Worm (Caenorhabditis elegans) whole organism, young adult: ENCODE measurements around the gene ivph-3.

Experiments used
- B0019.2 ChIP-seq: fragments of 200-800 bp; sonication (Bioruptor generic); conservative IDR thresholded peaks from 2 replicates; pipeline ENCODE4 v1.3.6; 2022; ENCODE audit warnings: missing genetic modification reagents, missing genetic modification characterization, missing compliant biosample characterization
- B0035.1 ChIP-seq: sonication (generic microtip); optimal IDR thresholded peaks from 2 replicates; lab custom pipeline; 2016; ENCODE audit warnings: missing genetic modification characterization, mild to moderate bottlenecking, missing compliant biosample characterization, missing genotype, missing genetic modification reagents
- B0336.3 ChIP-seq: fragments of 200-800 bp; sonication (Bioruptor generic); IDR thresholded peaks from 2 replicates; pipeline ENCODE4 v1.3.6; 2022; ENCODE audit warnings: missing genetic modification characterization, missing compliant biosample characterization
- C17E4.6 ChIP-seq: fragments of 200-800 bp; sonication (Bioruptor generic); IDR thresholded peaks from 2 replicates; pipeline ENCODE4 v1.3.6; 2022; ENCODE audit warnings: missing genetic modification reagents, missing genetic modification characterization, missing compliant biosample characterization
- F10E7.11 ChIP-seq: sonication (generic microtip); optimal IDR thresholded peaks from 2 replicates; lab custom pipeline; 2017; ENCODE audit warnings: mild to moderate bottlenecking, missing genetic modification characterization, moderate library complexity, missing compliant biosample characterization
- F23B12.7 ChIP-seq: sonication (generic microtip); optimal IDR thresholded peaks from 2 replicates; lab custom pipeline; 2017; ENCODE audit warnings: missing genetic modification characterization, mild to moderate bottlenecking, missing compliant biosample characterization, antibody characterized with exemption, moderate library complexity; ENCODE audit not compliant: insufficient read depth
- F39B2.1 ChIP-seq: fragments of 200-800 bp; sonication (Bioruptor generic); IDR thresholded peaks from 2 replicates; pipeline ENCODE4 v1.3.6; 2022; ENCODE audit warnings: missing genetic modification reagents, missing genetic modification characterization, missing compliant biosample characterization
- F52B5.7 ChIP-seq: sonication (generic microtip); optimal IDR thresholded peaks from 2 replicates; lab custom pipeline; 2016; ENCODE audit warnings: mild to moderate bottlenecking, missing genetic modification characterization, missing compliant biosample characterization
- K12H6.12 ChIP-seq: fragments of 200-800 bp; sonication (Bioruptor generic); optimal IDR thresholded peaks from 2 replicates; lab custom pipeline; 2018; ENCODE audit warnings: mild to moderate bottlenecking, missing genetic modification characterization, missing compliant biosample characterization
- Y53F4B.3 ChIP-seq: fragments of 200-800 bp; sonication (Bioruptor generic); IDR thresholded peaks from 2 replicates; pipeline ENCODE4 v1.3.6; 2022; ENCODE audit warnings: missing genetic modification reagents, missing genetic modification characterization, missing compliant biosample characterization
- Y53G8AR.9 ChIP-seq: fragments of 200-800 bp; sonication (Bioruptor generic); conservative IDR thresholded peaks from 2 replicates; pipeline ENCODE4 v1.3.6; 2022; ENCODE audit warnings: missing genetic modification reagents, missing genetic modification characterization, missing compliant biosample characterization
- Y56A3A.18 ChIP-seq: fragments of 200-800 bp; sonication (Bioruptor generic); IDR thresholded peaks from 2 replicates; pipeline ENCODE4 v1.3.6; 2022; ENCODE audit warnings: missing genetic modification reagents, missing genetic modification characterization, missing compliant biosample characterization
- Y67H2A.10 ChIP-seq: fragments of 200-800 bp; sonication (Bioruptor generic); conservative IDR thresholded peaks from 2 replicates; pipeline ENCODE4 v1.3.6; 2022; ENCODE audit warnings: missing genetic modification reagents, missing genetic modification characterization, missing compliant biosample characterization
- Y95B8A.8 ChIP-seq: fragments of 200-800 bp; sonication (Bioruptor generic); IDR thresholded peaks from 2 replicates; pipeline ENCODE4 v1.3.6; 2022; ENCODE audit warnings: missing genetic modification reagents, missing genetic modification characterization, missing compliant biosample characterization
- ZK185.1 ChIP-seq: sonication (generic microtip); optimal IDR thresholded peaks from 2 replicates; lab custom pipeline; 2016; ENCODE audit warnings: mild to moderate bottlenecking, missing genetic modification characterization, missing compliant biosample characterization; ENCODE audit not compliant: poor library complexity, severe bottlenecking
- akir-1 ChIP-seq: fragments of 200-800 bp; sonication (Bioruptor generic); optimal IDR thresholded peaks from 2 replicates; lab custom pipeline; 2018; ENCODE audit warnings: mild to moderate bottlenecking, missing genetic modification characterization, moderate library complexity, missing compliant biosample characterization
- aptf-2 ChIP-seq: fragments of 200-800 bp; sonication (Bioruptor generic); conservative IDR thresholded peaks from 2 replicates; pipeline ENCODE4 v1.3.6; 2022; ENCODE audit warnings: missing genetic modification reagents, missing genetic modification characterization, missing compliant biosample characterization
- athp-1 ChIP-seq: sonication (generic microtip); optimal IDR thresholded peaks from 2 replicates; lab custom pipeline; 2017; ENCODE audit warnings: mild to moderate bottlenecking, missing genetic modification characterization, missing compliant biosample characterization
- attf-3 ChIP-seq: fragments of 200-800 bp; sonication (Bioruptor generic); conservative IDR thresholded peaks from 2 replicates; pipeline ENCODE4 v1.3.6; 2022; ENCODE audit warnings: missing genetic modification reagents, missing genetic modification characterization, missing compliant biosample characterization
- bed-1 ChIP-seq: fragments of 200-800 bp; sonication (Bioruptor generic); IDR thresholded peaks from 2 replicates; pipeline ENCODE4 v1.3.6; 2022; ENCODE audit warnings: missing genetic modification reagents, missing genetic modification characterization, missing compliant biosample characterization
- ccch-3 ChIP-seq: fragments of 200-800 bp; sonication (Bioruptor generic); optimal IDR thresholded peaks from 2 replicates; lab custom pipeline; 2018; ENCODE audit warnings: mild to moderate bottlenecking, missing genetic modification characterization, missing compliant biosample characterization
- cebp-1 ChIP-seq, 2 experiments: fragments of 200-800 bp in 1 of 2; sonication (Bioruptor generic) in 1 of 2; sonication (generic microtip) in 1 of 2; IDR thresholded peaks in 1 of 2; optimal IDR thresholded peaks in 1 of 2; 2 replicates each; pipeline versions ENCODE4 v1.3.6 to Lab custom; 2017 to 2022; ENCODE audit warnings: missing compliant biosample characterization in 2 of 2, missing genetic modification characterization in 2 of 2, mild to moderate bottlenecking in 1 of 2, missing genetic modification reagents in 1 of 2, moderate library complexity in 1 of 2
- ceh-79 ChIP-seq: sonication (generic microtip); optimal IDR thresholded peaks from 2 replicates; lab custom pipeline; 2017; ENCODE audit warnings: mild to moderate bottlenecking, missing genetic modification characterization, missing compliant biosample characterization
- dpl-1 ChIP-seq: fragments of 150-350 bp; optimal IDR thresholded peaks from 2 replicates; lab custom pipeline; 2014; ENCODE audit warnings: missing biosample characterization, missing genetic modification reagents, missing genetic modification characterization
- efl-1 ChIP-seq: fragments of 150-350 bp; optimal IDR thresholded peaks from 2 replicates; lab custom pipeline; 2014; ENCODE audit warnings: missing biosample characterization, missing genetic modification reagents, missing genetic modification characterization
- gei-17 ChIP-seq: fragments of 200-800 bp; sonication (Bioruptor generic); optimal IDR thresholded peaks from 2 replicates; lab custom pipeline; 2018; ENCODE audit warnings: mild to moderate bottlenecking, missing genetic modification characterization, missing compliant biosample characterization
- hrde-1 ChIP-seq: sonication (generic microtip); optimal IDR thresholded peaks from 2 replicates; lab custom pipeline; 2016; ENCODE audit warnings: missing genetic modification characterization, mild to moderate bottlenecking, missing compliant biosample characterization, moderate library complexity, missing genotype, missing genetic modification reagents, borderline replicate concordance
- let-526 ChIP-seq: fragments of 200-800 bp; sonication (Bioruptor generic); IDR thresholded peaks from 2 replicates; pipeline ENCODE4 v1.3.6; 2022; ENCODE audit warnings: missing genetic modification reagents, missing genetic modification characterization, missing compliant biosample characterization
- lin-26 ChIP-seq: fragments of 200-800 bp; sonication (Bioruptor generic); IDR thresholded peaks from 2 replicates; pipeline ENCODE4 v1.3.6; 2022; ENCODE audit warnings: missing genetic modification reagents, missing genetic modification characterization, missing compliant biosample characterization
- lin-35 ChIP-seq, 3 experiments: fragments of 150-350 bp in 2 of 3; sonication (generic microtip) in 1 of 3; optimal IDR thresholded peaks; 2 replicates each; lab custom pipeline; 2014 to 2018; ENCODE audit warnings: missing biosample characterization in 3 of 3, missing genetic modification characterization in 3 of 3, missing genetic modification reagents in 3 of 3
- lin-40 ChIP-seq: sonication (generic microtip); optimal IDR thresholded peaks from 2 replicates; lab custom pipeline; 2016; ENCODE audit warnings: missing genetic modification characterization, mild to moderate bottlenecking, missing compliant biosample characterization, missing genotype, missing genetic modification reagents
- lir-1 ChIP-seq: fragments of 200-800 bp; sonication (Bioruptor generic); conservative IDR thresholded peaks from 2 replicates; pipeline ENCODE4 v1.3.6; 2022; ENCODE audit warnings: missing genetic modification reagents, missing genetic modification characterization, missing compliant biosample characterization
- lsl-1 ChIP-seq: fragments of 200-800 bp; sonication (Bioruptor generic); optimal IDR thresholded peaks from 2 replicates; lab custom pipeline; 2018; ENCODE audit warnings: mild to moderate bottlenecking, missing genetic modification characterization, moderate library complexity, missing compliant biosample characterization
- madf-10 ChIP-seq: sonication (generic microtip); optimal IDR thresholded peaks from 2 replicates; lab custom pipeline; 2016; ENCODE audit warnings: mild to moderate bottlenecking, missing genetic modification characterization, missing compliant biosample characterization
- madf-3 ChIP-seq: fragments of 200-800 bp; sonication (Bioruptor generic); IDR thresholded peaks from 2 replicates; pipeline ENCODE4 v1.3.6; 2022; ENCODE audit warnings: missing genetic modification reagents, missing genetic modification characterization, missing compliant biosample characterization
- madf-6 ChIP-seq: fragments of 200-800 bp; sonication (Bioruptor generic); IDR thresholded peaks from 2 replicates; pipeline ENCODE4 v1.3.6; 2022; ENCODE audit warnings: missing genetic modification reagents, missing genetic modification characterization, missing compliant biosample characterization
- mcd-1 ChIP-seq: fragments of 200-800 bp; sonication (Bioruptor generic); IDR thresholded peaks from 2 replicates; pipeline ENCODE4 v1.3.6; 2022; ENCODE audit warnings: missing genetic modification reagents, missing genetic modification characterization, missing compliant biosample characterization
- nfya-2 ChIP-seq: fragments of 200-800 bp; sonication (Bioruptor generic); IDR thresholded peaks from 2 replicates; pipeline ENCODE4 v1.3.6; 2022; ENCODE audit warnings: missing genetic modification reagents, missing genetic modification characterization, missing compliant biosample characterization
- nfyb-1 ChIP-seq: fragments of 200-800 bp; sonication (Bioruptor generic); IDR thresholded peaks from 2 replicates; pipeline ENCODE4 v1.3.6; 2022; ENCODE audit warnings: missing genetic modification reagents, missing genetic modification characterization, missing compliant biosample characterization
- nhr-120 ChIP-seq: fragments of 200-800 bp; sonication (Bioruptor generic); IDR thresholded peaks from 2 replicates; pipeline ENCODE4 v1.3.6; 2022; ENCODE audit warnings: missing genetic modification characterization, missing compliant biosample characterization
- nhr-90 ChIP-seq: sonication (generic microtip); optimal IDR thresholded peaks from 2 replicates; lab custom pipeline; 2016; ENCODE audit warnings: missing genotype, mild to moderate bottlenecking, missing genetic modification characterization, missing compliant biosample characterization
- rec-8 ChIP-seq, 2 experiments: sonication (generic microtip); optimal IDR thresholded peaks; 2 replicates each; lab custom pipeline; 2016; ENCODE audit warnings: mild to moderate bottlenecking in 2 of 2, missing genetic modification characterization in 2 of 2, missing genetic modification reagents in 2 of 2, missing genotype in 2 of 2, missing biosample characterization in 1 of 2, missing compliant biosample characterization in 1 of 2, moderate library complexity in 1 of 2
- ztf-26 ChIP-seq: sonication (generic microtip); optimal IDR thresholded peaks from 2 replicates; lab custom pipeline; 2017; ENCODE audit warnings: missing genetic modification characterization, missing compliant biosample characterization
- ztf-6 ChIP-seq: fragments of 200-800 bp; sonication (Bioruptor generic); IDR thresholded peaks from 2 replicates; pipeline ENCODE4 v1.3.6; 2022; ENCODE audit warnings: missing genetic modification reagents, missing genetic modification characterization, missing compliant biosample characterization

The ivph-3 gene

DNA sequence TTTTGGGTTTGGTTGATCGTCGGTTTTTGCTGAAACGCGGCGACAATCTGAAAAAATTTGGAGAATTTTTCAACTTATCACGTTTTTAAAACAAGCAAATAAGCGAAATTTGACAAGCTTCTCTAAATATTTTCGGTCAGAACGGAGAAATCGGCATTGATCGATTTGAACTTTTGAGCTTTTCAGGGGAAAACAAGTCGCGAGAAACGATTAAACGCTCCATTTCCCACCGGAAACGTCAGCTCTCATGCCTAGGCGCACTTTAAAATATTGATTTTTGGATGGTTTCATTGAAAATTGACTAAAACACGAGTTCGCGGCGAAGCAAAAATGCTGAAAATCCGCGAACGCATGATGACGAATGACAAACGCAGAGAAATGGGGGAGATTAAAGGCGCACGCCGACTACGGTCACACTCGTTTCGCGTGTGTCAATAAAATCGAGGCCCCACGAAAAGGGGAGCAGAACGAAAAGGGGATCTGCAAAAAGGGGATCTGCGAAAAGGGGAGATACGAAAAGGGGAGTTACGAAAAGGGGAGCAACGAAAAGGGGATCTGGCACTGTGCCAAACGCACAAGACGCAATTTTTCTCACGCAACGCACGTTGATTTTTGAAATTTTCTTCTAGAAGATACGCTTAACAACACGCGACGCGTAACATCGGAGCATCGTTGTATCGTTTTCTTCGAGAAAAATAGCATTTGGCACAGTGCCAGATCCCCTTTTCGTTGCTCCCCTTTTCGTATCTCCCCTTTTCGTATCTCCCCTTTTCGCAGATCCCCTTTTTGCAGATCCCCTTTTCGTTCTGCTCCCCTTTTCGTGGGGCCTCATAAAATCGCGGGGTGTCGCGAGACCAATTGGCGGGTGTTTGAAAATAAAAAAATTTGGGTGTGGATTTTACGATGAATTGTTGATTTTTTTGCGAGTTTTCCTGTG lies 3.2 kb upstream of the ivph-3 start, which contains the start of gene eel-1 (continued):
- peak; percentile 96 for TF ChIP-seq Y67H2A.10 (GFP tag; lab: Robert Waterston, UW)
- TF ChIP-seq Y53G8AR.9 (GFP tag; lab: Robert Waterston, UW): peak; percentile 99
- TF ChIP-seq cebp-1 (GFP tag; IDR thresholded peaks at IDR 0.05; lab: Robert Waterston, UW): peak; percentile 90
- peak; percentile 91 for TF ChIP-seq cebp-1 (tag; optimal IDR thresholded peaks at IDR 0.05; lab: Kevin White, UChicago)
- TF ChIP-seq K12H6.12 (tag; lab: Kevin White, UChicago): peak; percentile 91
- TF ChIP-seq F52B5.7: peak; percentile 86
- peak; percentile 99 for TF ChIP-seq Y95B8A.8 (GFP tag; lab: Robert Waterston, UW)
- TF ChIP-seq bed-1 (GFP tag; lab: Robert Waterston, UW): peak; percentile 94
- 0 out of 2 replicates have a peak, but pooled peaks have one; percentile 82 for TF ChIP-seq nfya-2
- peak; percentile 79 for TF ChIP-seq B0035.1
- peak; percentile 95 for TF ChIP-seq lin-40 (tag; lab: Kevin White, UChicago)
- TF ChIP-seq ceh-79: peak; percentile 42
- TF ChIP-seq lsl-1: peak; percentile 95
- TF ChIP-seq aptf-2 (GFP tag; lab: Robert Waterston, UW): peak; percentile 95
- peak; percentile 98 for TF ChIP-seq let-526
- peak; percentile 95 for TF ChIP-seq akir-1
- TF ChIP-seq rec-8 (tag; optimal IDR thresholded peaks at IDR 0.05; lab: Kevin White, UChicago): peak; percentile 46 to 87
- peak; percentile 99 for TF ChIP-seq nfyb-1 (GFP tag; lab: Robert Waterston, UW)
- peak; percentile 68 for TF ChIP-seq F10E7.11 (tag; lab: Kevin White, UChicago)
- TF ChIP-seq Y56A3A.18 (GFP tag; lab: Robert Waterston, UW): peak; percentile 98
- peak; percentile 88 for TF ChIP-seq ccch-3 (GFP tag; lab: Kevin White, UChicago)
- peak; percentile 72 for TF ChIP-seq nhr-90 (tag; lab: Kevin White, UChicago)
- peak; percentile 97 for TF ChIP-seq ztf-6
- peak; percentile 97 for TF ChIP-seq nhr-120 (GFP tag; lab: Robert Waterston, UW)
- peak; percentile 94 for TF ChIP-seq B0336.3
- peak; percentile 58 for TF ChIP-seq F23B12.7 (tag; lab: Kevin White, UChicago)
- peak; percentile 72; the same call in 1 of the 2 replicates for TF ChIP-seq F39B2.1
- peak; percentile 91 for TF ChIP-seq lin-26 (GFP tag; lab: Robert Waterston, UW)
- TF ChIP-seq madf-10 (tag; lab: Kevin White, UChicago): peak; percentile 94
- TF ChIP-seq ztf-26 (tag; lab: Kevin White, UChicago): peak; percentile 89
- TF ChIP-seq B0019.2 (GFP tag; lab: Robert Waterston, UW): peak; percentile 96
- peak; percentile 98 for TF ChIP-seq madf-6 (GFP tag; lab: Robert Waterston, UW)
- TF ChIP-seq Y53F4B.3 (GFP tag; lab: Robert Waterston, UW): peak; percentile 95
- TF ChIP-seq lin-35 (GFP tag; optimal IDR thresholded peaks at IDR 0.05; lab: Kevin White, UChicago): peak in 2 of 3 experiments; percentile 84 to 95
- peak; percentile 98 for TF ChIP-seq C17E4.6
- peak; percentile 86 for TF ChIP-seq dpl-1 (GFP tag; lab: Kevin White, UChicago)
- peak; percentile 92 for TF ChIP-seq athp-1 (tag; lab: Kevin White, UChicago)
- peak; percentile 53 for TF ChIP-seq hrde-1 (tag; lab: Kevin White, UChicago)
- TF ChIP-seq ZK185.1: peak; percentile 94
- TF ChIP-seq gei-17 (GFP tag; lab: Kevin White, UChicago): peak; percentile 69
- TF ChIP-seq attf-3 (GFP tag; lab: Robert Waterston, UW): peak; percentile 87
- peak; percentile 98 for TF ChIP-seq lir-1
- peak; percentile 98 for TF ChIP-seq mcd-1 (GFP tag; lab: Robert Waterston, UW)
- TF ChIP-seq madf-3 (GFP tag; lab: Robert Waterston, UW): peak; percentile 98
- peak; percentile 83 for TF ChIP-seq efl-1 (GFP tag; lab: Kevin White, UChicago)
